Fruit fly (Drosophila melanogaster) whole organism, embryonic: ENCODE results near the gene CG15373.

Source experiments
- ATbp ChIP-seq: fragments of 200-800 bp; sonication (Bioruptor generic); optimal IDR thresholded peaks from 2 replicates; lab custom pipeline; 2017; ENCODE audit warnings: missing biosample characterization, mild to moderate bottlenecking, missing genetic modification characterization, missing genetic modification reagents
- Aef1 ChIP-seq: fragments of 200-800 bp; sonication (Bioruptor generic); IDR thresholded peaks from 3 replicates; pipeline ENCODE4 v1.3.6; 2022; ENCODE audit warnings: missing biosample characterization, missing genetic modification characterization
- BtbVII ChIP-seq: fragments of 200-800 bp; sonication (Bioruptor generic); optimal IDR thresholded peaks from 3 replicates; lab custom pipeline; 2017; ENCODE audit warnings: missing biosample characterization, mild to moderate bottlenecking, missing genetic modification characterization
- CG10209 ChIP-seq: fragments of 200-800 bp; sonication (Bioruptor generic); optimal IDR thresholded peaks from 3 replicates; lab custom pipeline; 2017; ENCODE audit warnings: missing biosample characterization, mild to moderate bottlenecking, missing genetic modification characterization, missing genetic modification reagents
- CG10431 ChIP-seq: fragments of 200-800 bp; sonication (Bioruptor generic); optimal IDR thresholded peaks from 3 replicates; lab custom pipeline; 2018; ENCODE audit warnings: missing biosample characterization, mild to moderate bottlenecking, missing genetic modification characterization
- CG11504 ChIP-seq: fragments of 200-800 bp; sonication (Bioruptor generic); optimal IDR thresholded peaks from 3 replicates; lab custom pipeline; 2019; ENCODE audit warnings: missing biosample characterization, mild to moderate bottlenecking, missing genetic modification characterization, moderate library complexity
- CG11560 ChIP-seq: fragments of 200-800 bp; sonication (Bioruptor generic); IDR thresholded peaks from 3 replicates; pipeline ENCODE4 v1.3.6; 2022; ENCODE audit warnings: missing biosample characterization, missing genetic modification characterization
- CG15269 ChIP-seq: fragments of 200-800 bp; sonication (Bioruptor generic); optimal IDR thresholded peaks from 2 replicates; lab custom pipeline; 2018; ENCODE audit warnings: missing biosample characterization, mild to moderate bottlenecking, missing genetic modification characterization, moderate library complexity
- CG16815 ChIP-seq: fragments of 200-800 bp; sonication (Bioruptor generic); optimal IDR thresholded peaks from 3 replicates; lab custom pipeline; 2017; ENCODE audit warnings: missing biosample characterization, mild to moderate bottlenecking, missing genetic modification characterization
- CG17328 ChIP-seq: fragments of 200-800 bp; sonication (Bioruptor generic); IDR thresholded peaks from 2 replicates; pipeline ENCODE4 v1.3.6; 2022; ENCODE audit warnings: missing biosample characterization, missing genetic modification characterization
- CG17385 ChIP-seq: fragments of 200-800 bp; sonication (Bioruptor generic); optimal IDR thresholded peaks from 3 replicates; lab custom pipeline; 2018; ENCODE audit warnings: missing biosample characterization, mild to moderate bottlenecking, missing genetic modification characterization
- CG2120 ChIP-seq: fragments of 200-800 bp; sonication (Bioruptor generic); optimal IDR thresholded peaks from 3 replicates; lab custom pipeline; 2016; ENCODE audit warnings: missing biosample characterization, missing genetic modification characterization
- CG2889 ChIP-seq: fragments of 200-800 bp; sonication (Bioruptor generic); IDR thresholded peaks from 3 replicates; pipeline ENCODE4 v1.3.6; 2022; ENCODE audit warnings: missing biosample characterization, missing genetic modification characterization
- CG31224 ChIP-seq: fragments of 200-800 bp; sonication (Bioruptor generic); IDR thresholded peaks from 2 replicates; pipeline ENCODE4 v1.3.6; 2022; ENCODE audit warnings: missing biosample characterization, missing genetic modification characterization
- CG34376 ChIP-seq: fragments of 200-800 bp; sonication (Bioruptor generic); optimal IDR thresholded peaks from 2 replicates; lab custom pipeline; 2018; ENCODE audit warnings: missing biosample characterization, mild to moderate bottlenecking, missing genetic modification characterization
- CG3995 ChIP-seq: fragments of 200-800 bp; sonication (Bioruptor generic); optimal IDR thresholded peaks from 3 replicates; lab custom pipeline; 2016; ENCODE audit warnings: missing biosample characterization, missing genetic modification characterization
- CG6683 ChIP-seq: fragments of 200-800 bp; sonication (Bioruptor generic); optimal IDR thresholded peaks from 2 replicates; lab custom pipeline; 2017; ENCODE audit warnings: missing biosample characterization, mild to moderate bottlenecking, missing genetic modification characterization, missing genetic modification reagents
- CG7556 ChIP-seq: fragments of 200-800 bp; sonication (Bioruptor generic); optimal IDR thresholded peaks from 2 replicates; lab custom pipeline; 2017; ENCODE audit warnings: missing biosample characterization, mild to moderate bottlenecking, missing genetic modification characterization
- CG9817 ChIP-seq: fragments of 200-800 bp; sonication (Bioruptor generic); optimal IDR thresholded peaks from 2 replicates; lab custom pipeline; 2018; ENCODE audit warnings: missing biosample characterization, mild to moderate bottlenecking, missing genetic modification characterization, moderate library complexity
- CG9932 ChIP-seq: fragments of 200-800 bp; sonication (Bioruptor generic); IDR thresholded peaks from 2 replicates; pipeline ENCODE4 v1.3.6; 2022; ENCODE audit warnings: missing biosample characterization, missing genetic modification characterization
- Dek ChIP-seq: fragments of 200-800 bp; sonication (Bioruptor generic); optimal IDR thresholded peaks from 3 replicates; lab custom pipeline; 2019; ENCODE audit warnings: missing biosample characterization, mild to moderate bottlenecking, missing genetic modification characterization, moderate library complexity
- E2f2 ChIP-seq: fragments of 200-800 bp; sonication (Bioruptor generic); IDR thresholded peaks from 2 replicates; pipeline ENCODE4 v1.3.6; 2022; ENCODE audit warnings: missing biosample characterization, missing genetic modification characterization
- Fer3 ChIP-seq: fragments of 200-800 bp; sonication (Bioruptor generic); optimal IDR thresholded peaks from 2 replicates; lab custom pipeline; 2018; ENCODE audit warnings: missing biosample characterization, mild to moderate bottlenecking, missing genetic modification characterization, moderate library complexity
- GATAe ChIP-seq: fragments of 200-800 bp; sonication (Bioruptor generic); conservative IDR thresholded peaks from 2 replicates; pipeline ENCODE4 v1.3.6; 2022; ENCODE audit warnings: missing biosample characterization, missing genetic modification characterization
- Lhr ChIP-seq: fragments of 200-800 bp; sonication (Bioruptor generic); optimal IDR thresholded peaks from 3 replicates; lab custom pipeline; 2017; ENCODE audit warnings: mild to moderate bottlenecking, missing biosample characterization, missing genetic modification reagents, missing genetic modification characterization
- MBD-R2 ChIP-seq: fragments of 200-800 bp; sonication (Bioruptor generic); IDR thresholded peaks from 2 replicates; pipeline ENCODE4 v1.3.6; 2022; ENCODE audit warnings: missing biosample characterization, missing genetic modification characterization
- Meics ChIP-seq: fragments of 200-800 bp; sonication (Bioruptor generic); optimal IDR thresholded peaks from 2 replicates; lab custom pipeline; 2017; ENCODE audit warnings: missing biosample characterization, mild to moderate bottlenecking, missing genetic modification characterization
- Poxn ChIP-seq: fragments of 200-800 bp; sonication (Bioruptor generic); IDR thresholded peaks from 2 replicates; pipeline ENCODE4 v1.3.6; 2022; ENCODE audit warnings: missing biosample characterization, missing genetic modification characterization
- Xbp1 ChIP-seq: fragments of 200-800 bp; sonication (Bioruptor generic); optimal IDR thresholded peaks from 3 replicates; lab custom pipeline; 2016; ENCODE audit warnings: missing biosample characterization, mild to moderate bottlenecking, missing genetic modification characterization
- al ChIP-seq: fragments of 200-800 bp; sonication (Bioruptor generic); IDR thresholded peaks from 2 replicates; pipeline ENCODE4 v1.3.6; 2022; ENCODE audit warnings: missing biosample characterization, missing genetic modification characterization
- bcd ChIP-seq: fragments of 200-800 bp; sonication (Bioruptor generic); optimal IDR thresholded peaks from 2 replicates; lab custom pipeline; 2017; ENCODE audit warnings: missing biosample characterization, mild to moderate bottlenecking, missing genetic modification characterization
- bsh ChIP-seq, 2 experiments: fragments of 200-800 bp; sonication (Bioruptor generic); optimal IDR thresholded peaks; 2 replicates each; lab custom pipeline; 2017 to 2018; ENCODE audit warnings: mild to moderate bottlenecking in 2 of 2, missing biosample characterization in 2 of 2, missing genetic modification characterization in 2 of 2, moderate library complexity in 1 of 2
- chinmo ChIP-seq: fragments of 200-800 bp; sonication (Bioruptor generic); IDR thresholded peaks from 4 replicates; pipeline ENCODE4 v1.3.6; 2022; ENCODE audit warnings: missing biosample characterization, missing genetic modification characterization; ENCODE audit not compliant: partially characterized antibody
- corto ChIP-seq: fragments of 200-800 bp; sonication (Bioruptor generic); optimal IDR thresholded peaks from 2 replicates; lab custom pipeline; 2016; ENCODE audit warnings: missing biosample characterization, mild to moderate bottlenecking, missing genetic modification characterization, moderate library complexity
- dpn ChIP-seq, 2 experiments: fragments of 200-800 bp; sonication (Bioruptor generic); optimal IDR thresholded peaks; 3 replicates each; lab custom pipeline; 2016; ENCODE audit warnings: missing biosample characterization in 2 of 2, missing genetic modification characterization in 2 of 2
- exex ChIP-seq: fragments of 200-800 bp; sonication (Bioruptor generic); optimal IDR thresholded peaks from 4 replicates; lab custom pipeline; 2018; ENCODE audit warnings: missing biosample characterization, mild to moderate bottlenecking, missing genetic modification characterization, moderate library complexity
- fd3F ChIP-seq: fragments of 200-800 bp; sonication (Bioruptor generic); optimal IDR thresholded peaks from 2 replicates; lab custom pipeline; 2018; ENCODE audit warnings: missing biosample characterization, mild to moderate bottlenecking, missing genetic modification characterization, moderate library complexity
- fd96Cb ChIP-seq: fragments of 200-800 bp; sonication (Bioruptor generic); optimal IDR thresholded peaks from 2 replicates; lab custom pipeline; 2018; ENCODE audit warnings: missing biosample characterization, mild to moderate bottlenecking, missing genetic modification characterization, moderate library complexity
- jing ChIP-seq: fragments of 200-800 bp; sonication (Bioruptor generic); optimal IDR thresholded peaks from 2 replicates; lab custom pipeline; 2018; ENCODE audit warnings: missing biosample characterization, mild to moderate bottlenecking, missing genetic modification characterization
- lab ChIP-seq: fragments of 200-800 bp; sonication (Bioruptor generic); optimal IDR thresholded peaks from 3 replicates; lab custom pipeline; 2017; ENCODE audit warnings: missing biosample characterization, missing genetic modification characterization, mild to moderate bottlenecking, moderate library complexity, missing genetic modification reagents
- lilli ChIP-seq: fragments of 200-800 bp; sonication (Bioruptor generic); optimal IDR thresholded peaks from 3 replicates; lab custom pipeline; 2016; ENCODE audit warnings: missing biosample characterization, missing genetic modification characterization
- mirr ChIP-seq: fragments of 200-800 bp; sonication (Bioruptor generic); optimal IDR thresholded peaks from 3 replicates; lab custom pipeline; 2018; ENCODE audit warnings: missing biosample characterization, mild to moderate bottlenecking, missing genetic modification characterization
- nom ChIP-seq: fragments of 200-800 bp; sonication (Bioruptor generic); optimal IDR thresholded peaks from 2 replicates; lab custom pipeline; 2017; ENCODE audit warnings: missing biosample characterization, missing genetic modification characterization, mild to moderate bottlenecking, moderate library complexity, missing genetic modification reagents
- sima ChIP-seq: fragments of 200-800 bp; sonication (Bioruptor generic); optimal IDR thresholded peaks from 2 replicates; lab custom pipeline; 2016; ENCODE audit warnings: missing biosample characterization, missing genetic modification characterization
- sr ChIP-seq: fragments of 200-800 bp; sonication (Bioruptor generic); IDR thresholded peaks from 3 replicates; pipeline ENCODE4 v1.3.6; 2022; ENCODE audit warnings: missing biosample characterization, missing genetic modification characterization
- wdn ChIP-seq: fragments of 200-800 bp; sonication (Bioruptor generic); IDR thresholded peaks from 2 replicates; pipeline ENCODE4 v1.3.6; 2022; ENCODE audit warnings: missing biosample characterization, missing genetic modification characterization

Gene CG15373

dm6 chrX:18092810-18093222 is 49.0 kb downstream of the CG15373 start, which contains the start of gene RhoGAP16F (continued):
- TF ChIP-seq CG10431 (GFP tag; lab: Kevin White, UChicago): peak; percentile 9
- TF ChIP-seq CG11560 (tag; lab: Robert Waterston, UW): peak; percentile 64
- peak; percentile 80 for TF ChIP-seq CG31224 (GFP tag; lab: Robert Waterston, UW)
- peak; percentile 87 for TF ChIP-seq fd96Cb (tag; lab: Kevin White, UChicago)
- TF ChIP-seq ATbp (GFP tag; lab: Kevin White, UChicago): peak; percentile 61
- TF ChIP-seq CG9932 (GFP tag; lab: Robert Waterston, UW): peak; percentile 90
- no peak for TF ChIP-seq corto

- TF ChIP-seq jing (GFP tag; lab: Kevin White, UChicago) (no peak), exex (tag; lab: Kevin White, UChicago) (peak; percentile 65), nom (peak; percentile 13), mirr (peak; percentile 72), chinmo (GFP tag; lab: Robert Waterston, UW) (no peak), CG34376 (GFP tag; lab: Kevin White, UChicago) (peak; percentile 36), GATAe (GFP tag; lab: Robert Waterston, UW) (peak; percentile 22; the same call in 1 of the 2 replicates), CG7556 (GFP tag; lab: Kevin White, UChicago) (no peak), CG3995 (GFP tag; lab: Kevin White, UChicago) (peak; percentile 80)
These were observed 50.3 kb downstream of the CG15373 start for dm6 chrX:18094130-18094529.

dm6 chrX:18094747-18095352 is 51.1 kb downstream of the CG15373 start:
- TF ChIP-seq lilli (GFP tag; lab: Kevin White, UChicago) (peak; percentile 42), Fer3 (tag; lab: Kevin White, UChicago) (peak; percentile 53), CG9817 (tag; lab: Kevin White, UChicago) (peak; percentile 55), bcd (GFP tag; lab: Kevin White, UChicago) (peak; percentile 42), Lhr (GFP tag; lab: Kevin White, UChicago) (no peak), MBD-R2 (GFP tag; lab: Robert Waterston, UW) (peak; percentile 45; the same call in 1 of the 2 replicates), dpn (GFP tag; optimal IDR thresholded peaks at IDR 0.05; lab: Kevin White, UChicago) (peak in 1 of 2 experiments; percentile 37), CG17328 (GFP tag; lab: Robert Waterston, UW) (0 out of 2 replicates have a peak, but pooled peaks have one; percentile 36), al (GFP tag; lab: Robert Waterston, UW) (peak; percentile 47), CG2120 (peak; percentile 57), CG2889 (GFP tag; lab: Robert Waterston, UW) (peak; percentile 71; the same call in 2 of the 3 replicates), CG15269 (tag; lab: Kevin White, UChicago) (peak; percentile 74), sr (no peak), BtbVII (peak; percentile 16), Xbp1 (GFP tag; lab: Kevin White, UChicago) (peak; percentile 28), Poxn (GFP tag; lab: Robert Waterston, UW) (0 out of 2 replicates have a peak, but pooled peaks have one; percentile 17), fd3F (peak; percentile 47), CG10209 (peak; percentile 30), CG16815 (GFP tag; lab: Kevin White, UChicago) (peak; percentile 21), lab (GFP tag; lab: Kevin White, UChicago) (peak; percentile 75), CG6683 (peak; percentile 20), CG17385 (GFP tag; lab: Kevin White, UChicago) (peak; percentile 51), sima (no peak), Aef1 (peak; percentile 47; the same call in 2 of the 3 replicates), Dek (tag; lab: Kevin White, UChicago) (peak; percentile 28), wdn (GFP tag; lab: Robert Waterston, UW) (peak; percentile 64), Meics (GFP tag; lab: Kevin White, UChicago) (peak; percentile 61), CG11504 (tag; lab: Kevin White, UChicago) (peak; percentile 61), E2f2 (GFP tag; lab: Robert Waterston, UW) (peak; percentile 35; the same call in 1 of the 2 replicates), bsh (GFP tag; optimal IDR thresholded peaks at IDR 0.05; lab: Kevin White, UChicago) (peak; percentile 15 to 36)
